Worm (Caenorhabditis elegans): ENCODE results near the gene R11D1.7.

Gene R11D1.7

ce11 chrV:12719713-12720112 is at the start of gene R11D1.7:
TSS of gene R11D1.7 (plus strand) at chrV:12720013.
- no peak for TF ChIP-seq unc-62 (GFP tag; optimal IDR thresholded peaks at IDR 0.05)

- no peak for TF ChIP-seq unc-62 (GFP tag; optimal IDR thresholded peaks at IDR 0.05)
Measured at ce11 chrV:12670607-12671006, 49.2 kb upstream of the R11D1.7 start, which contains the start of gene srx-116. TSS of gene srx-116 (plus strand) at chrV:12670907.

ce11 chrV:12673745-12674144 is 46.1 kb upstream of the R11D1.7 start:
- TF ChIP-seq unc-62 (GFP tag; optimal IDR thresholded peaks at IDR 0.05) = no peak

- no peak for TF ChIP-seq unc-62 (GFP tag; optimal IDR thresholded peaks at IDR 0.05)
Measured at ce11 chrV:12676299-12676698, 43.5 kb upstream of the R11D1.7 start.

- TF ChIP-seq unc-62 (GFP tag; optimal IDR thresholded peaks at IDR 0.05) = no peak
Measured at ce11 chrV:12679292-12679691, 40.5 kb upstream of the R11D1.7 start.

DNA sequence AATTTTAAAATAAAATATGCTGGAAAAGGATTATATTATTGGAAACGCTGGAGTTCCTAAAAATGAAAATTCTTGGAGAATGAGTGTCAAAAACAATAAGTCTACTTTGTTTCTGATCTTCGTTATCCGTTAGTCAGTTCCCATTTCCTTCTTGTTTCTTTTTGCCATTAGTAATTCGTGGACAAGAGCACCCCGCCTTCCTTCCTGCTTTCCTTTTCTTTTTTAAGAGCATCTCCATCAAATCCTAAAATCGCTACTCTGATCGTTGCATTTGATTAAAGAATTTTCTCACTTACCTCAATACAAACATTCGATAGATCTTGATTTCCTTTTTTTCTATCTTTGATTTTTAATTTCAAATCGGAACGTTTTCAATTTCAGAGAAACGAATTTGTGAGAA is 40.0 kb upstream of the R11D1.7 start, which contains the start of gene frpr-15:
Gene frpr-15 (plus strand): TSS at position 301 of the 400 bp plus-strand sequence.
- no peak for TF ChIP-seq unc-62 (GFP tag; optimal IDR thresholded peaks at IDR 0.05)

DNA sequence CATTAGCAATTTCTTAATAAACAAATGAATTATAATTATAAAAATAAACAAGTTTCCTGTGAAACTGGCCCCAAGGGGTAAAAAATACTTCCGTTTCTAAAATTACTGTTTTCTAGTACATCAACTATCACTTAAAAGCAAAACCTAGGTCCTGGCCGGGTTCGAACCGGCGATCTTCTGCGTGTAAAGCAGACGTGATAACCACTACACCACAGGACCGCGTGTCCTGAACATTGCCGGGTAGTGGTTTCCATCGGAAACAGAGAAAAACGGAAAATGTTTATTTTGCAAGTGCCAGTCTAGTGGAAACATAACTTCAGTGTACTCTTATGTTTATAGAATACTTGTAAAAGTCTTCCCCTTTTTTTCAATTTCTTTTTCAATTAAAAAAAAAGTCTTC is 36.6 kb upstream of the R11D1.7 start:
- no peak for TF ChIP-seq unc-62 (GFP tag; optimal IDR thresholded peaks at IDR 0.05)

- TF ChIP-seq unc-62 (GFP tag; optimal IDR thresholded peaks at IDR 0.05) = no peak
Measured at ce11 chrV:12695155-12695554, 24.7 kb upstream of the R11D1.7 start, which contains the start of gene parn-1. TSS of gene parn-1 (minus strand) at chrV:12695255.

DNA sequence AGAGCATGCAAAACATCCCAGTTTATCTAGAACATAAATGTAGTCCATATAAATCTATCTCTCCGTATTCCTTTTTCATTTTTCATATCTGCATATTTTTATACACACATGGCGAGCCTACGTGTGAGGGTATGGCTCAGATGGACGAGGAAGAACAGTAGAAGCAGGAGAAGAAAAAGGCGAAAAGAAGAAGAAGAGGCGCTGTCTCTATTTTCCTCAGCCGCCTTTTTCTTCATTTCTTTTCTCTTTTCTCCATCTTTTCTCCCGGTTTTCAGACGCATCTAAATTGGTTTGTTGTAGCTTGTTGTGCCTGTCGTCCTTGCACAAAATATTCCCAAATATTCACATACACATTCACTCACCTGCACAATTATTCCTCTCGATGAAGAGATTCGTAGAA is 23.8 kb upstream of the R11D1.7 start, which contains the start of gene K10C8.4:
Gene K10C8.4 (plus strand): TSS at position 301 of the 400 bp plus-strand sequence.
- no peak for TF ChIP-seq unc-62 (GFP tag; optimal IDR thresholded peaks at IDR 0.05)

DNA sequence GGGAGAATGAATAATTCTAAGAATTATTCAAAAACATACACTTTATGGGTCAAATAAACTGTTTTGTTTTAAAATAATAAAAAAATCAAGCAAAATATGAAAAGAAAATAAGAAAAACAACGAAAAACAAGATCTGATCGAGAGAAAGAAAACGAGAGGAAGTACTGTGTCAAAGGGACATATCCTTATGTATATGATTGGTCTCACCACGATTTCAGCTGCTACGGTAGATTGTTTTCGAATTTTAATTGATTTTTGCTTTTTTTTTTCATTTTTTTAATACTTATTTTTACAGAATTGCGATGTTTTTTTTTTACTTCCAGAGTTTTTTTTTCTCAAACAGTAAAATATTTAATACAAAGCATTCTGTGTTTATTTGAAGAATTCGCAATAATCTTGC is 23.0 kb upstream of the R11D1.7 start:
- no peak for TF ChIP-seq unc-62 (GFP tag; optimal IDR thresholded peaks at IDR 0.05)

DNA sequence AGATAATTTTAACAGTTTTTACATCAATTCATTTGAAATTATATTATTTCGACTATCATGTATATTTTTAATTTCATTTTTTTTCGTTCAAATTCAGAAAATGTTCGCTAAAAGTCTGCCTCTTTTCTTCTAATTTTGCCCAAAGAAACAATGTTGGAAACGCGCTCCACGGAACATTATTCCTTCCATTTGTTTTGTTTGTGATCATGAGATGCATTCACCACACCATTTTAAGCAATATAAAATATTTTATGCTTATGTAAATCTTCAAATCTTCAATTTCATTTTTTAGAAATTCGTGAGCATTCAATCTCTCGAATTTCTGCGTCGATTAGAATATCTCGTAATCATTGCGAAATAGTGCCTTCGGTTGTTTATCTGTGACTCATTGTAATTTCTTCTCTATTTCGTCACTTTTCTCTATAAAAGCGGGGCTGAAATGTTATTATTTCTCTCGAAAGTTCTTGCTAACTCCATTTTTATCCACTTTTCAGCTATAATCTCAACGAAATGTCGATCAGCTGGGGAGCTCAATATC is 22.4 kb upstream of the R11D1.7 start, which contains the start of gene istr-1:
Gene istr-1 (plus strand): TSS at position 495 of the 538 bp plus-strand sequence.
- TF ChIP-seq unc-62 (GFP tag; optimal IDR thresholded peaks at IDR 0.05) = no peak

DNA sequence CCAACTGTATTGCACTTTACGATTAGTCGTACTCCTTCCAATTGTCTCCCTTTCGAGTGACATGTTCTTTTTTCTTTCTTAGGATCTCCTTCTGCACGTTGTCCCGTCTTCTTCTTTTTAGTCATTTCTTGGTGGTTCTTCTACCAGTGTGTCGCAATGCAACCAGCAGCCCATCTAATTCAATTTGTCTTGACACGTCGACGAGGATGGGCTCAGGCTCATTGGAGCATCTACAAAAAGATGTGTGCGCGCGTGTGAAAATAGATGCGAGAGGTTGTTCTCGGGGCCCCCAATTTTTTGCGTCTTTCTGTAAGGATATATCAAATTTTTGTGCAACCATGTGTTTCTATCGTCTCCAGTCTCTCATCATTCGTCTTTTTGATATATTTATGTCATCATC is 18.2 kb upstream of the R11D1.7 start:
- TF ChIP-seq unc-62 (GFP tag; optimal IDR thresholded peaks at IDR 0.05) = no peak

DNA sequence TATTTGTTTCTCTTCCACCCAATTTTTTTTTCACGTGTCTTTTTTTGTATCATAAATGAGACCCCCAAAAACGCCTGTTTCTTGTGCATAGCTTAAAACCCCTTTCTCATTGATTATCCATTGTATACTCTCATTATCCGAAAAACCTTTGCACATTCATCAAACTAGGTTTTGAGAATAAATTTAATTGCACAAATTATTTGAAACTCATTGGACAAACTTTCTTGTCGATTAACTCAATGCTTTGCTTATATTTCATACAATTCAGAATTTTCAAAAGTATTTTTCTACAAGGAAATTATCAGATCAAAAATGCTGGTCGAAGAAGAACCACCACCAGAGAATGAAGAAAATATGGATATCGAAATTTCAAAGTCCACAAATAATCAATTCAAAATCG is 15.7 kb upstream of the R11D1.7 start, which contains the start of gene R11D1.1:
Gene R11D1.1 (plus strand): TSS at position 301 of the 400 bp plus-strand sequence.
- no peak for TF ChIP-seq unc-62 (GFP tag; optimal IDR thresholded peaks at IDR 0.05)

- TF ChIP-seq unc-62 (GFP tag; optimal IDR thresholded peaks at IDR 0.05) = no peak
Measured at ce11 chrV:12706511-12706910, 13.3 kb upstream of the R11D1.7 start.

DNA sequence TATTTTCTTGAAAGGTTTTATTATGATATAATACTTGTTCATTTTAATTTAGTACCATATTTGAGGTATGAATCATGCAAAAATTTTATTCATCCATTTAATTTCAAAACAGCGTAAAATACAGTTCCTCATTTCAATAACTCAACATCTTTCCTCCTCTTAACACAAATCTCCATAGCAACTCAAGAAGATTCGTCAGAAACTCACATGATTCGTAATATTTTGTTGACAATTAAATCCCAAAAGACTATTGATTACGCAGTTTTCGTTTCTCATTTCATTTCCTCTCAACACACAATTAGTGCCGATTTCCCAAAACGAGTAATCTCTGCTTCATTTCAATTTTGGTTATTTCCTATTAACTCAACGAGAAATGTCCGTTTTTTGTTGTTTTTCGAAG is 11.5 kb upstream of the R11D1.7 start, which contains the start of gene R11D1.2:
Gene R11D1.2 (plus strand): TSS at position 301 of the 400 bp plus-strand sequence.
- no peak for TF ChIP-seq unc-62 (GFP tag; optimal IDR thresholded peaks at IDR 0.05)

- no peak for TF ChIP-seq unc-62 (GFP tag; optimal IDR thresholded peaks at IDR 0.05)
Measured at ce11 chrV:12711999-12712398, 7.8 kb upstream of the R11D1.7 start, which contains the start of gene R11D1.3. TSS of gene R11D1.3 (minus strand) at chrV:12712099.

DNA sequence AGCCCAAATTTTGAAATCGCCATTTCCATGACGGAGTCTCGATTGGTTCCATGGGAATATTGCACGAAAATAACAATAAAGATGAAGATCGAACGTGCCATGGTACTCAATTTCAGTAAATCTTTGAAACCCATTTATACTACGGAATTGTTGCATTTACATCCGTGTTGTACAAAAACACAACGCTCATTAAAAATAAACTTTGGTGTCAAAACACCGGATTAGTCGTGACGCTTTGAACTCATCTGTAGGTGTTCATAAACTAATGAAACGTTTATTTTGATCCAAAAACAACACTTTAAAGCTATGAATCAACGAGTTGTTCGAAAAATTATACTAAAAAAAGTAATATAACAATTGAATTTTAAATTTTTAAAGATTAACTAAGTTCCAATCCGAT is 5.7 kb upstream of the R11D1.7 start, which contains the start of gene R11D1.4:
Gene R11D1.4 (minus strand): TSS at position 101 of the 400 bp plus-strand sequence.
- TF ChIP-seq unc-62 (GFP tag; optimal IDR thresholded peaks at IDR 0.05) = no peak
